Fruit fly (Drosophila melanogaster) whole organism, wandering third instar larva: ENCODE measurements around the gene Vsp37A.
A peak's percentile ranks its signal among the peaks of the same experiment; 100 is the strongest.

Experiments used
- Abd-B ChIP-seq: fragments of >200 bp; optimal IDR thresholded peaks from 2 replicates; lab custom pipeline; 2017; ENCODE audit warnings: missing biosample characterization, missing genetic modification characterization
- CG32264 ChIP-seq: fragments of 200-800 bp; sonication (Bioruptor generic); optimal IDR thresholded peaks from 2 replicates; lab custom pipeline; 2016; ENCODE audit warnings: missing biosample characterization, missing genetic modification characterization
- CG9705 ChIP-seq: fragments of 200-800 bp; sonication (Bioruptor generic); optimal IDR thresholded peaks from 2 replicates; lab custom pipeline; 2018; ENCODE audit warnings: missing biosample characterization, mild to moderate bottlenecking, missing genetic modification characterization
- CrebA ChIP-seq: fragments of 200-800 bp; sonication (Bioruptor generic); optimal IDR thresholded peaks from 2 replicates; lab custom pipeline; 2016; ENCODE audit warnings: missing biosample characterization, mild to moderate bottlenecking, missing genetic modification characterization, borderline replicate concordance
- Dfd ChIP-seq: fragments of >200 bp; optimal IDR thresholded peaks from 2 replicates; lab custom pipeline; 2017; ENCODE audit warnings: missing biosample characterization, missing genetic modification characterization
- Dif ChIP-seq: fragments of 200-275, 200-300 bp; sonication (Bioruptor generic); optimal IDR thresholded peaks from 2 replicates; lab custom pipeline; 2018; ENCODE audit warnings: missing biosample characterization, missing genetic modification characterization; ENCODE audit not compliant: partially characterized antibody
- GATAd ChIP-seq: sonication (Bioruptor generic); optimal IDR thresholded peaks from 2 replicates; lab custom pipeline; 2016; ENCODE audit warnings: missing biosample characterization, missing genetic modification characterization
- HLH106 ChIP-seq: fragments of 200-800 bp; optimal IDR thresholded peaks from 3 replicates; lab custom pipeline; 2019; ENCODE audit warnings: missing biosample characterization, mild to moderate bottlenecking, missing genetic modification characterization, moderate library complexity
- Hnf4 ChIP-seq: fragments of 200-800 bp; sonication (Bioruptor generic); optimal IDR thresholded peaks from 2 replicates; lab custom pipeline; 2016; ENCODE audit warnings: missing biosample characterization, mild to moderate bottlenecking, missing genetic modification characterization
- Hr78 ChIP-seq: fragments of >200 bp; optimal IDR thresholded peaks from 2 replicates; lab custom pipeline; 2017; ENCODE audit warnings: missing biosample characterization, missing genetic modification characterization
- Hr83 ChIP-seq: fragments of 200-300 bp; sonication (Bioruptor generic); optimal IDR thresholded peaks from 2 replicates; lab custom pipeline; 2016; ENCODE audit warnings: missing biosample characterization, mild to moderate bottlenecking, missing genetic modification characterization, moderate library complexity; ENCODE audit not compliant: poor library complexity, severe bottlenecking
- Jra ChIP-seq: sonication (Bioruptor generic); optimal IDR thresholded peaks from 2 replicates; lab custom pipeline; 2016; ENCODE audit warnings: missing biosample characterization, missing genetic modification characterization
- Mio ChIP-seq: sonication (Bioruptor generic); optimal IDR thresholded peaks from 2 replicates; lab custom pipeline; 2016; ENCODE audit warnings: missing biosample characterization, missing genetic modification characterization
- Myc ChIP-seq: fragments of >200 bp; optimal IDR thresholded peaks from 2 replicates; lab custom pipeline; 2017
- N ChIP-seq: fragments of >200 bp; optimal IDR thresholded peaks from 2 replicates; lab custom pipeline; 2018; ENCODE audit warnings: missing biosample characterization, missing external identifiers, missing genetic modification characterization
- OdsH ChIP-seq: fragments of 200-800 bp; sonication (Bioruptor generic); optimal IDR thresholded peaks from 2 replicates; lab custom pipeline; 2016; ENCODE audit warnings: missing biosample characterization, mild to moderate bottlenecking, missing genetic modification characterization
- Rel ChIP-seq, 2 experiments: fragments of 200-800 bp; sonication (Bioruptor generic) in 1 of 2; optimal IDR thresholded peaks; 2 replicates in 1 of 2; 3 replicates in 1 of 2; lab custom pipeline; 2016 to 2019; ENCODE audit warnings: mild to moderate bottlenecking in 2 of 2, missing biosample characterization in 2 of 2, missing genetic modification characterization in 2 of 2, moderate library complexity in 1 of 2
- Sp1 ChIP-seq: fragments of 200-800 bp; sonication (Bioruptor generic); optimal IDR thresholded peaks from 3 replicates; lab custom pipeline; 2019; ENCODE audit warnings: missing biosample characterization, mild to moderate bottlenecking, missing genetic modification characterization, moderate library complexity
- br ChIP-seq: fragments of 200-800 bp; sonication (Bioruptor generic); optimal IDR thresholded peaks from 2 replicates; lab custom pipeline; 2016; ENCODE audit warnings: missing biosample characterization, missing genetic modification characterization
- dl ChIP-seq, 2 experiments: fragments of 175-275, 200-275 bp in 1 of 2; fragments of 200-275 bp in 1 of 2; sonication (Bioruptor generic); optimal IDR thresholded peaks; lab custom pipeline; 2018; ENCODE audit warnings: mild to moderate bottlenecking in 2 of 2, missing biosample characterization in 2 of 2, missing genetic modification characterization in 2 of 2, moderate library complexity in 2 of 2; ENCODE audit not compliant: partially characterized antibody in 2 of 2, insufficient read depth in 1 of 2
- dmrt93B ChIP-seq: fragments of 200-800 bp; sonication (Bioruptor generic); optimal IDR thresholded peaks from 2 replicates; lab custom pipeline; 2018; ENCODE audit warnings: missing biosample characterization, mild to moderate bottlenecking, missing genetic modification characterization
- dsf ChIP-seq: sonication (Bioruptor generic); optimal IDR thresholded peaks from 2 replicates; lab custom pipeline; 2016; ENCODE audit warnings: missing biosample characterization, missing genetic modification characterization, borderline replicate concordance
- ey ChIP-seq: fragments of 200-800 bp; sonication (Bioruptor generic); optimal IDR thresholded peaks from 2 replicates; lab custom pipeline; 2016; ENCODE audit warnings: missing biosample characterization, missing genetic modification characterization
- foxo ChIP-seq, 2 experiments: fragments of 200-800 bp; sonication (Bioruptor generic); optimal IDR thresholded peaks; 2 replicates in 1 of 2; 3 replicates in 1 of 2; lab custom pipeline; 2016 to 2017; ENCODE audit warnings: missing biosample characterization in 2 of 2, missing genetic modification characterization in 2 of 2
- fru ChIP-seq: fragments of 200-800 bp; sonication (Bioruptor generic); optimal IDR thresholded peaks from 3 replicates; lab custom pipeline; 2016; ENCODE audit warnings: missing biosample characterization, mild to moderate bottlenecking, missing genetic modification characterization
- h ChIP-seq: fragments of 200-800 bp; sonication (Bioruptor generic); optimal IDR thresholded peaks from 3 replicates; lab custom pipeline; 2016; ENCODE audit warnings: missing biosample characterization, mild to moderate bottlenecking, missing genetic modification characterization
- jim ChIP-seq: fragments of 175-275, 200-325 bp; sonication (Bioruptor generic); optimal IDR thresholded peaks from 2 replicates; lab custom pipeline; 2016; ENCODE audit warnings: missing biosample characterization, mild to moderate bottlenecking, missing genetic modification characterization
- lola ChIP-seq: fragments of >200 bp; optimal IDR thresholded peaks from 2 replicates; lab custom pipeline; 2017; ENCODE audit warnings: missing biosample characterization, missing genetic modification characterization
- psq ChIP-seq: fragments of 200-800 bp; sonication (Bioruptor generic); optimal IDR thresholded peaks from 3 replicates; lab custom pipeline; 2017; ENCODE audit warnings: missing biosample characterization, mild to moderate bottlenecking, missing genetic modification characterization, moderate library complexity
- rgr ChIP-seq: fragments of 200-800 bp; sonication (Bioruptor generic); optimal IDR thresholded peaks from 3 replicates; lab custom pipeline; 2016; ENCODE audit warnings: missing biosample characterization, mild to moderate bottlenecking, missing genetic modification characterization
- sage ChIP-seq: fragments of 200-800 bp; sonication (Bioruptor generic); optimal IDR thresholded peaks from 2 replicates; lab custom pipeline; 2016; ENCODE audit warnings: missing biosample characterization, mild to moderate bottlenecking, missing genetic modification characterization
- sv ChIP-seq: fragments of 200-800 bp; sonication (Bioruptor generic); optimal IDR thresholded peaks from 3 replicates; lab custom pipeline; 2016; ENCODE audit warnings: missing biosample characterization, missing genetic modification characterization
- tai ChIP-seq: sonication (Bioruptor generic); optimal IDR thresholded peaks from 2 replicates; lab custom pipeline; 2016; ENCODE audit warnings: missing biosample characterization, missing genetic modification characterization
- usp ChIP-seq: fragments of >200 bp; optimal IDR thresholded peaks from 2 replicates; lab custom pipeline; 2017; ENCODE audit warnings: missing biosample characterization, missing genetic modification characterization
- woc ChIP-seq: sonication (Bioruptor generic); optimal IDR thresholded peaks from 2 replicates; lab custom pipeline; 2016; ENCODE audit warnings: missing biosample characterization, mild to moderate bottlenecking, missing genetic modification characterization

The Vsp37A gene

DNA sequence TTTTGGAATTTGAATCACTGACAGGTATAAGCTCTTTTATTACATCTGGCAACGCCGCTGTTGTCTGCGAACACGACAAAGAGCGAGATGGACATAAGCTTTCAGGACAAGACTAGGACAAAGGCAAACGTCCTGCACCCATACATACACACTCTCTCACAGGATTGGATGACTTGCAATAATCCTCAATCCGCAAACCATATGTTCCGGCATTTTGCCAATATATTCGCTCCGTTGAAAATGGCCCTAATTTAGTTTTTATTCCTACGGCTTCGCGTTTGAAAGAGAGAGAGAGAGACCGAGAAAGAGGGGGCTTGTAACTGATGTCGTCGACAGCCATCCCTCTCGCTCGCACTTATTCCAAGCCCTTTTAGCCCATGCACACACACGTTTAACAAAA lies 32.9 kb downstream of the Vsp37A start:
- no peak for TF ChIP-seq Myc (lab: Kevin White, UChicago)
- no peak for TF ChIP-seq CrebA (GFP tag; lab: Kevin White, UChicago)

DNA sequence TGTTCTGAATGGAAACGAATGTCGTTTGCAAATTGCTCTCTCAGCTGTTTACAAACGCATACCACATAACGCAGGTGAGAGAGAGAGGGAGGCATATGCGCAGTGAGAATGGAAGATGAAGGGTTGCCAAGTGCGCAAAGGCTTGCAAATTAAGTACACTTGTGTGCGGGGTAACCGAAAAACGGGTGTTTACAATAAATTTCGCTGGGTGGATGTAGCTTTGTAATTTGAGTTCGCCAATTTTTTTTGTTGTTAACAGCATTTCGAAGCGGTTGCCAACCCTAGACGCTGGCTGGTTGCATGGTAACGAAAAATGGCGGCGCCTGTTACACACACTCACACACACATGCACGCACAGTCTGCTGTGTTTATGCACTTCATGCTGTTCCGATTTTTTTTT lies 33.6 kb downstream of the Vsp37A start:
- TF ChIP-seq Hnf4 (GFP tag; lab: Kevin White, UChicago) (peak; percentile 98), Hr83 (GFP tag; lab: Kevin White, UChicago) (peak; percentile 94), tai (GFP tag; lab: Kevin White, UChicago) (no peak), foxo (GFP tag; optimal IDR thresholded peaks at IDR 0.05; lab: Kevin White, UChicago) (peak; percentile 82 to 98), sage (GFP tag; lab: Kevin White, UChicago) (peak; percentile 91), fru (peak; percentile 97), psq (GFP tag; lab: Kevin White, UChicago) (peak; percentile 93), Abd-B (GFP tag; lab: Kevin White, UChicago) (no peak), Dfd (GFP tag; lab: Kevin White, UChicago) (no peak), woc (GFP tag; lab: Kevin White, UChicago) (peak; percentile 93), Mio (GFP tag; lab: Kevin White, UChicago) (peak; percentile 87), jim (GFP tag; lab: Kevin White, UChicago) (peak; percentile 11), GATAd (no peak), sv (peak; percentile 95), Jra (GFP tag; lab: Kevin White, UChicago) (peak; percentile 93), CrebA (GFP tag; lab: Kevin White, UChicago) (no peak), Rel (GFP tag; optimal IDR thresholded peaks at IDR 0.05; lab: Kevin White, UChicago) (peak; percentile 95), Rel (tag; optimal IDR thresholded peaks at IDR 0.05; lab: Kevin White, UChicago) (peak; percentile 94), Dif (GFP tag; lab: Kevin White, UChicago) (peak; percentile 20), h (GFP tag; lab: Kevin White, UChicago) (peak; percentile 98), dsf (peak; percentile 83), br (peak; percentile 97), HLH106 (tag; lab: Kevin White, UChicago) (peak; percentile 97), Sp1 (peak; percentile 97), rgr (GFP tag; lab: Kevin White, UChicago) (peak; percentile 98), lola (no peak), CG9705 (peak; percentile 96), N (GFP tag; lab: Kevin White, UChicago) (no peak), dl (GFP tag; optimal IDR thresholded peaks at IDR 0.05; lab: Kevin White, UChicago; ENCODE audit: insufficient read depth in 1 of 2, partially characterized antibody in 2 of 2) (no peak), CG32264 (GFP tag; lab: Kevin White, UChicago) (peak; percentile 91), OdsH (GFP tag; lab: Kevin White, UChicago) (peak; percentile 95), ey (peak; percentile 98), dmrt93B (peak; percentile 92)

DNA sequence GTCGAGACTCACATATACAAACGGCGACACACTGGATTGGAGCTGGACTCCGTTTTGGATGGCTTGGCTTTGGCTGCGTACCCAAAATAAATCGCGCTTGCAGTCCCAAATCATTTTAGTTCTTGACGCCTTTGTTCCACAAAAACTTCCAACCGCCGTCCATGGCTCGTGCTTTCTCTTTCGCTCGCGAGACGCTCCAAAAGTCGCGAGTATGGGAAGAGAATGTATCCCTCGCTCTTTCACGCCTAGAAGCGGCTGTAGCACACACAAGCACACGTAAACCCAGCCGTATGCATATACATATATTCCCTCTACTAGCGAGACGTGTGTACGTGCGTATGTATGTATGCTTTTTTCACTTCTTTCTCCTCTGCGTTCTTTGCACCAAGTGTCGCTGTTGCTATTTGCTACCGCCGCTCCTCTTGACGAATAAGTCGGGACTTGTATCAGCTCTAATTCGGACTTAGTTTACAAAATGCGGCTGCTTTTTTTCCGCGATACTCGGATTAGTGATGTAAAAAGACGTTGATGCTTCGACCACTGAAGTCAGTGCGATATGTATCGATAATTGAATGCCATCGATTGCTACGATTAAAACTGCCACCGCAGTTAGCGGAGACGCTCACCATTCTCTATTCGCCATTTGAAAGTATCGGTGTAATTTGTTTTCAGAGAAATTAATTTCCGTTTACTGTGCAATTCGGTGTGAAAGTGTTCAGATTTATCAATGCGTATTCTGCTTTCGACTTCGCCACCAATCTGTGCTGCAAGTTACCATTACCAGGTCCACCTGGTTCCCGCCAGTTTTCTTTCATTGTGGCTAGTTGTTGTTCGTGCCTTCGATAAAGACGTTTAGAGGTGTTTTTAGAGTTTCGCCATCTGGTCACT lies 34.4 kb downstream of the Vsp37A start, which contains the start of the genes Hmt4-20 and SkpA:
Gene Hmt4-20 (minus strand): TSS at position 542 of the 888 bp plus-strand sequence.
Gene SkpA (plus strand): TSS at position 623 of the 888 bp plus-strand sequence.
- TF ChIP-seq Hr78, result no peak
- no peak for TF ChIP-seq h (GFP tag; lab: Kevin White, UChicago)
- TF ChIP-seq Dif (GFP tag; lab: Kevin White, UChicago), result peak; percentile 18
- no peak for TF ChIP-seq CG32264 (GFP tag; lab: Kevin White, UChicago)
- no peak for TF ChIP-seq dmrt93B
- TF ChIP-seq Jra (GFP tag; lab: Kevin White, UChicago), result no peak
- no peak for TF ChIP-seq sv
- no peak for TF ChIP-seq CrebA (GFP tag; lab: Kevin White, UChicago)
- TF ChIP-seq dl (GFP tag; optimal IDR thresholded peaks at IDR 0.05; lab: Kevin White, UChicago; ENCODE audit: insufficient read depth in 1 of 2, partially characterized antibody in 2 of 2), result peak in 1 of 2 experiments; percentile 53
- no peak for TF ChIP-seq Abd-B (GFP tag; lab: Kevin White, UChicago)
- TF ChIP-seq HLH106 (tag; lab: Kevin White, UChicago), result peak; percentile 9
- TF ChIP-seq rgr (GFP tag; lab: Kevin White, UChicago), result no peak
- no peak for TF ChIP-seq fru
- no peak for TF ChIP-seq Dfd (GFP tag; lab: Kevin White, UChicago)
- peak; percentile 59 for TF ChIP-seq Myc (lab: Kevin White, UChicago)
- TF ChIP-seq Hr83 (GFP tag; lab: Kevin White, UChicago), result peak; percentile 11
- no peak for TF ChIP-seq usp
